Fruit fly (Drosophila melanogaster): ENCODE data around the gene Pfdn5.
A peak's percentile ranks its signal among the peaks of the same experiment; 100 is the strongest.

The Pfdn5 gene

dm6 chr3R:22465138-22465537 lies 21.7 kb upstream of the Pfdn5 start:
- TF ChIP-seq Dp (GFP tag; optimal IDR thresholded peaks at IDR 0.05) (no peak), BtbVII (GFP tag; optimal IDR thresholded peaks at IDR 0.05) (no peak), rib (GFP tag; IDR thresholded peaks at IDR 0.05) (no peak), Jarid2 (GFP tag; optimal IDR thresholded peaks at IDR 0.05) (no peak), dm (GFP tag; optimal IDR thresholded peaks at IDR 0.05) (no peak), Pdp1 (GFP tag; optimal IDR thresholded peaks at IDR 0.05) (peak in 1 of 2 experiments; percentile 34), fd96Cb (tag; optimal IDR thresholded peaks at IDR 0.05) (no peak), sr (GFP tag; IDR thresholded peaks at IDR 0.05) (0 out of 3 replicates have a peak, but pooled peaks have one; percentile 19), Hr78 (GFP tag; optimal IDR thresholded peaks at IDR 0.05) (peak in 1 of 2 experiments; percentile 2), amos (GFP tag; IDR thresholded peaks at IDR 0.05; ENCODE audit: partially characterized antibody) (no peak), CG4282 (GFP tag; optimal IDR thresholded peaks at IDR 0.05) (no peak), pros (GFP tag; optimal IDR thresholded peaks at IDR 0.05) (no peak)

- TF ChIP-seq sens-2 (GFP tag; IDR thresholded peaks at IDR 0.05) (no peak), CG30403 (GFP tag; optimal IDR thresholded peaks at IDR 0.05) (no peak), CG13123 (GFP tag; optimal IDR thresholded peaks at IDR 0.05) (no peak), Ets65A (GFP tag) (peak; percentile 76), ci (GFP tag; IDR thresholded peaks at IDR 0.05) (0 out of 3 replicates have a peak, but pooled peaks have one; percentile 19), Med (GFP tag) (peak; percentile 74), ash1 (GFP tag; optimal IDR thresholded peaks at IDR 0.05) (no peak), lilli (GFP tag; optimal IDR thresholded peaks at IDR 0.05) (peak; percentile 10), CG4328 (GFP tag; optimal IDR thresholded peaks at IDR 0.05) (no peak), ato (GFP tag; IDR thresholded peaks at IDR 0.05; ENCODE audit: partially characterized antibody) (0 out of 2 replicates have a peak, but pooled peaks have one; percentile 8), CG1603 (tag; optimal IDR thresholded peaks at IDR 0.05) (no peak)
Observed at dm6 chr3R:22465984-22466530, 20.8 kb upstream of the Pfdn5 start, which contains the start of gene Pebp1. Gene Pebp1 (plus strand): TSS chr3R:22466034.

dm6 chr3R:22467939-22468571 lies 18.8 kb upstream of the Pfdn5 start, which contains the start of the genes CG5377 and Nrx-1:
Gene CG5377 (minus strand): TSS chr3R:22468157.
Gene Nrx-1 (plus strand): TSS chr3R:22468512.
- TF ChIP-seq prd (optimal IDR thresholded peaks at IDR 0.05) (no peak), prd (GFP tag; IDR thresholded peaks at IDR 0.05) (no peak), CG11504 (tag; optimal IDR thresholded peaks at IDR 0.05) (no peak), CG34224 (GFP tag; IDR thresholded peaks at IDR 0.05; ENCODE audit: partially characterized antibody) (peak; percentile 35; the same call in 1 of the 3 replicates), B-H1 (GFP tag; IDR thresholded peaks at IDR 0.05) (no peak), CG6175 (GFP tag; IDR thresholded peaks at IDR 0.05) (no peak), Hsf (GFP tag; optimal IDR thresholded peaks at IDR 0.05) (no peak), crp (GFP tag; optimal IDR thresholded peaks at IDR 0.05) (peak; percentile 51 to 92), salm (tag; optimal IDR thresholded peaks at IDR 0.05) (no peak), CG12391 (tag; optimal IDR thresholded peaks at IDR 0.05) (no peak), insv (GFP tag; optimal IDR thresholded peaks at IDR 0.05) (no peak), pzg (GFP tag; optimal IDR thresholded peaks at IDR 0.05) (peak; percentile 43), CG30403 (GFP tag; optimal IDR thresholded peaks at IDR 0.05) (no peak), run (tag; optimal IDR thresholded peaks at IDR 0.05) (no peak), CG4730 (GFP tag; IDR thresholded peaks at IDR 0.05) (no peak), CG5180 (GFP tag; optimal IDR thresholded peaks at IDR 0.05) (no peak), ATbp (GFP tag; optimal IDR thresholded peaks at IDR 0.05) (no peak), caup (GFP tag; optimal IDR thresholded peaks at IDR 0.05; ENCODE audit: severe bottlenecking) (no peak), CoRest (tag; optimal IDR thresholded peaks at IDR 0.05) (peak; percentile 6), CG14965 (GFP tag; optimal IDR thresholded peaks at IDR 0.05; ENCODE audit: borderline replicate concordance) (no peak), CG10366 (GFP tag; IDR thresholded peaks at IDR 0.05) (no peak), ci (GFP tag; IDR thresholded peaks at IDR 0.05) (no peak), CG6254 (GFP tag; optimal IDR thresholded peaks at IDR 0.05) (no peak), ab (GFP tag; optimal IDR thresholded peaks at IDR 0.05) (no peak), CG3163 (GFP tag; optimal IDR thresholded peaks at IDR 0.05) (no peak)

Data from whole organism, embryonic.